Worm (Caenorhabditis elegans): ENCODE results near the gene F56D6.8.

The F56D6.8 gene

ce11 chrIV:3874417-3874816 is 19.8 kb downstream of the F56D6.8 start (continued):
- TF ChIP-seq skn-1 (tag; optimal IDR thresholded peaks at IDR 0.05): no peak
- TF ChIP-seq irx-1 (tag; optimal IDR thresholded peaks at IDR 0.05): no peak
- TF ChIP-seq rnt-1 (tag; optimal IDR thresholded peaks at IDR 0.05): peak; percentile 14
- no peak for TF ChIP-seq tbx-2 (tag; optimal IDR thresholded peaks at IDR 0.05)
- TF ChIP-seq unc-30 (tag; optimal IDR thresholded peaks at IDR 0.05): no peak
- peak; percentile 60 for TF ChIP-seq fkh-8 (tag; optimal IDR thresholded peaks at IDR 0.05)
- TF ChIP-seq egl-27 (tag; optimal IDR thresholded peaks at IDR 0.05): no peak
- no peak for TF ChIP-seq ceh-63 (GFP tag; optimal IDR thresholded peaks at IDR 0.05)
- no peak for TF ChIP-seq unc-86 (tag; optimal IDR thresholded peaks at IDR 0.05)
- no peak for TF ChIP-seq hlh-17 (GFP tag; optimal IDR thresholded peaks at IDR 0.05; ENCODE audit: borderline replicate concordance)
- peak; percentile 31 for TF ChIP-seq blmp-1 (tag; optimal IDR thresholded peaks at IDR 0.05)
- TF ChIP-seq unc-62 (GFP tag; optimal IDR thresholded peaks at IDR 0.05): no peak
- TF ChIP-seq nhr-90 (tag; optimal IDR thresholded peaks at IDR 0.05; ENCODE audit: poor library complexity): peak; percentile 8
- TF ChIP-seq elt-3 (tag; optimal IDR thresholded peaks at IDR 0.05): peak in 2 of 6 experiments; percentile 0 to 10
- no peak for TF ChIP-seq elt-2 (tag; optimal IDR thresholded peaks at IDR 0.05)
- no peak for TF ChIP-seq Y116A8C.19 (tag; optimal IDR thresholded peaks at IDR 0.05; ENCODE audit: borderline replicate concordance)
- no peak for TF ChIP-seq nhr-76 (tag; optimal IDR thresholded peaks at IDR 0.05)

- no peak for TF ChIP-seq mdl-1 (tag; optimal IDR thresholded peaks at IDR 0.05)
- TF ChIP-seq nhr-71 (tag; optimal IDR thresholded peaks at IDR 0.05): no peak
- TF ChIP-seq xbp-1 (tag; optimal IDR thresholded peaks at IDR 0.05): no peak
- no peak for TF ChIP-seq ztf-11 (tag; optimal IDR thresholded peaks at IDR 0.05)
- no peak for TF ChIP-seq hlh-17 (GFP tag; optimal IDR thresholded peaks at IDR 0.05; ENCODE audit: borderline replicate concordance)
- TF ChIP-seq efl-1 (optimal IDR thresholded peaks at IDR 0.05): no peak
- no peak for TF ChIP-seq efl-1 (GFP tag; optimal IDR thresholded peaks at IDR 0.05 in 1 of 2)
- TF ChIP-seq Y116A8C.19 (tag; optimal IDR thresholded peaks at IDR 0.05; ENCODE audit: borderline replicate concordance): no peak
- no peak for TF ChIP-seq rnt-1 (tag; optimal IDR thresholded peaks at IDR 0.05)
- TF ChIP-seq grh-1 (GFP tag; IDR thresholded peaks at IDR 0.05): no peak
- no peak for TF ChIP-seq pqm-1 (tag; optimal IDR thresholded peaks at IDR 0.05)
Measured at ce11 chrIV:3873706-3874105, 20.5 kb downstream of the F56D6.8 start, which contains the start of gene F37C4.5. Gene F37C4.5 (minus strand): TSS chrIV:3873806.

- TF ChIP-seq ceh-8 (GFP tag; optimal IDR thresholded peaks at IDR 0.05): no peak
- no peak for TF ChIP-seq snpc-4 (tag; optimal IDR thresholded peaks at IDR 0.05)
- no peak for TF ChIP-seq efl-1 (optimal IDR thresholded peaks at IDR 0.05)
- TF ChIP-seq efl-1 (GFP tag; optimal IDR thresholded peaks at IDR 0.05 in 1 of 2): no peak
- TF ChIP-seq dsc-1 (tag; optimal IDR thresholded peaks at IDR 0.05): no peak
- TF ChIP-seq F16B12.6 (tag; optimal IDR thresholded peaks at IDR 0.05): no peak
- TF ChIP-seq rnt-1 (tag; optimal IDR thresholded peaks at IDR 0.05): no peak
- no peak for TF ChIP-seq sox-4 (tag; optimal IDR thresholded peaks at IDR 0.05)
- no peak for TF ChIP-seq ztf-11 (tag; optimal IDR thresholded peaks at IDR 0.05)
- TF ChIP-seq nhr-20 (tag; optimal IDR thresholded peaks at IDR 0.05): no peak
- TF ChIP-seq egl-13 (tag; optimal IDR thresholded peaks at IDR 0.05): no peak
- TF ChIP-seq nhr-28 (tag; optimal IDR thresholded peaks at IDR 0.05): no peak
- no peak for TF ChIP-seq lin-14 (GFP tag; optimal IDR thresholded peaks at IDR 0.05)
- TF ChIP-seq mab-9 (GFP tag; IDR thresholded peaks at IDR 0.05): no peak
- TF ChIP-seq pax-3 (tag; optimal IDR thresholded peaks at IDR 0.05): no peak
- no peak for TF ChIP-seq tbx-2 (tag; optimal IDR thresholded peaks at IDR 0.05)
- TF ChIP-seq hlh-17 (GFP tag; optimal IDR thresholded peaks at IDR 0.05; ENCODE audit: borderline replicate concordance): no peak
- no peak for TF ChIP-seq fkh-10 (GFP tag; optimal IDR thresholded peaks at IDR 0.05)
- TF ChIP-seq tlp-1 (tag; optimal IDR thresholded peaks at IDR 0.05): no peak
- TF ChIP-seq zip-4 (GFP tag; optimal IDR thresholded peaks at IDR 0.05): no peak
Measured at ce11 chrIV:3873195-3873594, 21.0 kb downstream of the F56D6.8 start.

Measured in whole organism, L1 larva.